Fruit fly (Drosophila melanogaster) whole organism, embryonic: ENCODE results near the gene Drsl1.
A peak's percentile ranks its signal among the peaks of the same experiment; 100 is the strongest.

Experiments
- Atf-2 ChIP-seq: fragments of 200-800 bp; sonication (Bioruptor generic); optimal IDR thresholded peaks from 2 replicates; lab custom pipeline; 2016; ENCODE audit warnings: missing biosample characterization, missing genetic modification characterization
- CG10267 ChIP-seq: fragments of 200-800 bp; sonication (Bioruptor generic); optimal IDR thresholded peaks from 2 replicates; lab custom pipeline; 2018; ENCODE audit warnings: missing biosample characterization, mild to moderate bottlenecking, missing genetic modification characterization, moderate library complexity
- CG11695 ChIP-seq: fragments of 200-800 bp; sonication (Bioruptor generic); IDR thresholded peaks from 3 replicates; pipeline ENCODE4 v1.3.6; 2022; ENCODE audit warnings: missing biosample characterization, missing genetic modification characterization
- CG13894 ChIP-seq: fragments of 200-800 bp; sonication (Bioruptor generic); optimal IDR thresholded peaks from 3 replicates; lab custom pipeline; 2018; ENCODE audit warnings: missing biosample characterization, mild to moderate bottlenecking, missing genetic modification characterization, moderate library complexity
- CG14710 ChIP-seq: fragments of 200-800 bp; sonication (Bioruptor generic); optimal IDR thresholded peaks from 3 replicates; lab custom pipeline; 2019; ENCODE audit warnings: missing biosample characterization, mild to moderate bottlenecking, missing genetic modification characterization, moderate library complexity
- CG15011 ChIP-seq: fragments of 200-800 bp; sonication (Bioruptor generic); optimal IDR thresholded peaks from 3 replicates; lab custom pipeline; 2018; ENCODE audit warnings: missing biosample characterization, mild to moderate bottlenecking, missing genetic modification characterization
- CG15514 ChIP-seq: fragments of 200-800 bp; sonication (Bioruptor generic); optimal IDR thresholded peaks from 3 replicates; lab custom pipeline; 2017; ENCODE audit warnings: missing biosample characterization, missing genetic modification characterization, mild to moderate bottlenecking, moderate library complexity, missing genetic modification reagents
- CG16863 ChIP-seq: fragments of 200-800 bp; sonication (Bioruptor generic); optimal IDR thresholded peaks from 3 replicates; lab custom pipeline; 2016; ENCODE audit warnings: missing biosample characterization, missing genetic modification characterization
- CG17385 ChIP-seq: fragments of 200-800 bp; sonication (Bioruptor generic); optimal IDR thresholded peaks from 3 replicates; lab custom pipeline; 2018; ENCODE audit warnings: missing biosample characterization, mild to moderate bottlenecking, missing genetic modification characterization
- CG2199 ChIP-seq: fragments of 200-800 bp; sonication (Bioruptor generic); IDR thresholded peaks from 3 replicates; pipeline ENCODE4 v1.3.6; 2022; ENCODE audit warnings: missing biosample characterization, missing genetic modification characterization
- CG2202 ChIP-seq: fragments of 200-800 bp; sonication (Bioruptor generic); optimal IDR thresholded peaks from 2 replicates; lab custom pipeline; 2018; ENCODE audit warnings: missing biosample characterization, mild to moderate bottlenecking, missing genetic modification characterization
- CG30431 ChIP-seq: fragments of 200-800 bp; sonication (Bioruptor generic); optimal IDR thresholded peaks from 2 replicates; lab custom pipeline; 2017; ENCODE audit warnings: missing biosample characterization, missing genetic modification characterization
- CG31388 ChIP-seq: fragments of 200-800 bp; sonication (Bioruptor generic); optimal IDR thresholded peaks from 2 replicates; lab custom pipeline; 2016; ENCODE audit warnings: missing biosample characterization, missing genetic modification characterization
- CG3163 ChIP-seq: fragments of 200-800 bp; sonication (Bioruptor generic); optimal IDR thresholded peaks from 3 replicates; lab custom pipeline; 2016; ENCODE audit warnings: missing biosample characterization, missing genetic modification characterization
- CG34422 ChIP-seq: fragments of 200-800 bp; sonication (Bioruptor generic); IDR thresholded peaks from 3 replicates; pipeline ENCODE4 v1.3.6; 2022; ENCODE audit warnings: missing biosample characterization, missing genetic modification characterization
- CG3726 ChIP-seq: fragments of 200-800 bp; sonication (Bioruptor generic); IDR thresholded peaks from 3 replicates; pipeline ENCODE4, ENCODE4 v1.3.6; 2022; ENCODE audit warnings: missing biosample characterization, missing genetic modification characterization
- CG4404 ChIP-seq: fragments of 200-800 bp; sonication (Bioruptor generic); IDR thresholded peaks from 2 replicates; pipeline ENCODE4 v1.3.6; 2022; ENCODE audit warnings: missing biosample characterization, missing genetic modification characterization
- CG4617 ChIP-seq: fragments of 200-800 bp; sonication (Bioruptor generic); optimal IDR thresholded peaks from 3 replicates; lab custom pipeline; 2016; ENCODE audit warnings: missing biosample characterization, missing genetic modification characterization, borderline replicate concordance
- CG4707 ChIP-seq: fragments of 200-800 bp; sonication (Bioruptor generic); optimal IDR thresholded peaks from 2 replicates; lab custom pipeline; 2018; ENCODE audit warnings: missing biosample characterization, mild to moderate bottlenecking, missing genetic modification characterization, moderate library complexity
- CG6175 ChIP-seq: fragments of 200-800 bp; sonication (Bioruptor generic); IDR thresholded peaks from 3 replicates; pipeline ENCODE4 v1.3.6; 2022; ENCODE audit warnings: missing biosample characterization, missing genetic modification characterization
- CG7745 ChIP-seq: fragments of 200-800 bp; sonication (Bioruptor generic); optimal IDR thresholded peaks from 2 replicates; lab custom pipeline; 2018; ENCODE audit warnings: missing biosample characterization, mild to moderate bottlenecking, missing genetic modification characterization, moderate library complexity
- CG7928 ChIP-seq: fragments of 200-800 bp; sonication (Bioruptor generic); optimal IDR thresholded peaks from 2 replicates; lab custom pipeline; 2017; ENCODE audit warnings: missing biosample characterization, mild to moderate bottlenecking, missing genetic modification characterization
- CG9797 ChIP-seq: fragments of 200-800 bp; sonication (Bioruptor generic); optimal IDR thresholded peaks from 3 replicates; lab custom pipeline; 2018; ENCODE audit warnings: missing biosample characterization, mild to moderate bottlenecking, missing genetic modification characterization
- CTCF ChIP-seq: fragments of 200-800 bp; sonication (Bioruptor generic); optimal IDR thresholded peaks from 2 replicates; lab custom pipeline; 2017; ENCODE audit warnings: missing biosample characterization, mild to moderate bottlenecking, missing genetic modification characterization, moderate library complexity
- Dll ChIP-seq: fragments of 200-800 bp; sonication (Bioruptor generic); IDR thresholded peaks from 4 replicates; pipeline ENCODE4 v1.3.6; 2022; ENCODE audit warnings: missing biosample characterization, missing genetic modification characterization; ENCODE audit not compliant: partially characterized antibody
- Ets97D ChIP-seq: fragments of 200-800 bp; sonication (Bioruptor generic); optimal IDR thresholded peaks from 3 replicates; lab custom pipeline; 2016; ENCODE audit warnings: missing biosample characterization, missing genetic modification characterization
- Jarid2 ChIP-seq: fragments of 200-800 bp; sonication (Bioruptor generic); optimal IDR thresholded peaks from 3 replicates; lab custom pipeline; 2017; ENCODE audit warnings: mild to moderate bottlenecking, missing biosample characterization, missing genetic modification reagents, missing genetic modification characterization
- Kr ChIP-seq: fragments of 200-800 bp; sonication (Bioruptor generic); optimal IDR thresholded peaks from 2 replicates; lab custom pipeline; 2017; ENCODE audit warnings: missing biosample characterization, mild to moderate bottlenecking, missing genetic modification characterization
- Mad ChIP-seq: fragments of 200-800 bp; sonication (Bioruptor generic); optimal IDR thresholded peaks from 2 replicates; lab custom pipeline; 2016; ENCODE audit warnings: missing biosample characterization, missing genetic modification characterization
- NC2β ChIP-seq: fragments of 200-800 bp; sonication (Bioruptor generic); optimal IDR thresholded peaks from 2 replicates; lab custom pipeline; 2016; ENCODE audit warnings: missing biosample characterization, missing genetic modification characterization
- Poxn ChIP-seq: fragments of 200-800 bp; sonication (Bioruptor generic); IDR thresholded peaks from 2 replicates; pipeline ENCODE4 v1.3.6; 2022; ENCODE audit warnings: missing biosample characterization, missing genetic modification characterization
- Sox100B ChIP-seq: fragments of 200-800 bp; sonication (Bioruptor generic); optimal IDR thresholded peaks from 3 replicates; lab custom pipeline; 2018; ENCODE audit warnings: missing biosample characterization, mild to moderate bottlenecking, missing genetic modification characterization
- Sry-δ ChIP-seq: fragments of 200-800 bp; sonication (Bioruptor generic); optimal IDR thresholded peaks from 2 replicates; lab custom pipeline; 2016; ENCODE audit warnings: missing biosample characterization, missing genetic modification characterization
- YL-1 ChIP-seq: fragments of 200-800 bp; sonication (Bioruptor generic); optimal IDR thresholded peaks from 3 replicates; lab custom pipeline; 2017; ENCODE audit warnings: missing biosample characterization, mild to moderate bottlenecking, missing genetic modification characterization
- al ChIP-seq: fragments of 200-800 bp; sonication (Bioruptor generic); IDR thresholded peaks from 2 replicates; pipeline ENCODE4 v1.3.6; 2022; ENCODE audit warnings: missing biosample characterization, missing genetic modification characterization
- az2 ChIP-seq: fragments of 200-800 bp; sonication (Bioruptor generic); optimal IDR thresholded peaks from 3 replicates; lab custom pipeline; 2016; ENCODE audit warnings: missing biosample characterization, missing genetic modification characterization
- dati ChIP-seq: fragments of 200-800 bp; sonication (Bioruptor generic); IDR thresholded peaks from 2 replicates; pipeline ENCODE4 v1.3.6; 2022; ENCODE audit warnings: missing biosample characterization, missing genetic modification characterization
- grau ChIP-seq: fragments of 200-800 bp; optimal IDR thresholded peaks from 3 replicates; lab custom pipeline; 2019; ENCODE audit warnings: missing biosample characterization, mild to moderate bottlenecking, missing genetic modification characterization, moderate library complexity
- hbn ChIP-seq: fragments of 200-800 bp; sonication (Bioruptor generic); IDR thresholded peaks from 2 replicates; pipeline ENCODE4 v1.3.6; 2022; ENCODE audit warnings: missing biosample characterization, missing genetic modification characterization; ENCODE audit not compliant: partially characterized antibody
- hth ChIP-seq: fragments of >200 bp; optimal IDR thresholded peaks from 2 replicates; lab custom pipeline; 2017; ENCODE audit warnings: inconsistent platforms
- insv ChIP-seq, 2 experiments: fragments of 200-800 bp; sonication (Bioruptor generic); optimal IDR thresholded peaks; 3 replicates each; lab custom pipeline; 2016 to 2018; ENCODE audit warnings: missing biosample characterization in 2 of 2, missing genetic modification characterization in 2 of 2
- kay ChIP-seq: fragments of 200-800 bp; sonication (Bioruptor generic); optimal IDR thresholded peaks from 2 replicates; lab custom pipeline; 2016; ENCODE audit warnings: missing biosample characterization, missing genetic modification characterization
- maf-S ChIP-seq: fragments of 200-800 bp; sonication (Bioruptor generic); optimal IDR thresholded peaks from 2 replicates; lab custom pipeline; 2016; ENCODE audit warnings: missing biosample characterization, missing genetic modification characterization
- pan ChIP-seq, 4 experiments: fragments of >200 bp in 3 of 4; fragments of 200-800 bp in 1 of 4; sonication (Bioruptor generic) in 1 of 4; optimal IDR thresholded peaks in 3 of 4; IDR thresholded peaks in 1 of 4; 2 replicates each; pipeline versions ENCODE4 v1.3.6 to Lab custom; 2017 to 2022; ENCODE audit warnings: missing biosample characterization in 2 of 4, missing genetic modification characterization in 2 of 4, mixed read lengths in 1 of 4
- pita ChIP-seq: fragments of 200-800 bp; sonication (Bioruptor generic); optimal IDR thresholded peaks from 2 replicates; lab custom pipeline; 2017; ENCODE audit warnings: missing biosample characterization, mild to moderate bottlenecking, missing genetic modification characterization
- row ChIP-seq: fragments of 200-800 bp; sonication (Bioruptor generic); IDR thresholded peaks from 3 replicates; pipeline ENCODE4 v1.3.6; 2022; ENCODE audit warnings: missing biosample characterization, missing genetic modification characterization
- sim ChIP-seq: fragments of 200-800 bp; sonication (Bioruptor generic); IDR thresholded peaks from 2 replicates; pipeline ENCODE4 v1.3.6; 2022; ENCODE audit warnings: missing biosample characterization, missing genetic modification characterization
- sisA ChIP-seq: fragments of 200-800 bp; sonication (Bioruptor generic); IDR thresholded peaks from 2 replicates; pipeline ENCODE4 v1.3.6; 2022; ENCODE audit warnings: missing biosample characterization, missing genetic modification characterization
- sob ChIP-seq: fragments of 200-800 bp; sonication (Bioruptor generic); IDR thresholded peaks from 2 replicates; pipeline ENCODE4 v1.3.6; 2022; ENCODE audit warnings: missing biosample characterization, missing genetic modification characterization
- ssp ChIP-seq: fragments of 200-800 bp; sonication (Bioruptor generic); IDR thresholded peaks from 2 replicates; pipeline ENCODE4 v1.3.6; 2022; ENCODE audit warnings: missing biosample characterization, missing genetic modification characterization

Gene Drsl1

DNA sequence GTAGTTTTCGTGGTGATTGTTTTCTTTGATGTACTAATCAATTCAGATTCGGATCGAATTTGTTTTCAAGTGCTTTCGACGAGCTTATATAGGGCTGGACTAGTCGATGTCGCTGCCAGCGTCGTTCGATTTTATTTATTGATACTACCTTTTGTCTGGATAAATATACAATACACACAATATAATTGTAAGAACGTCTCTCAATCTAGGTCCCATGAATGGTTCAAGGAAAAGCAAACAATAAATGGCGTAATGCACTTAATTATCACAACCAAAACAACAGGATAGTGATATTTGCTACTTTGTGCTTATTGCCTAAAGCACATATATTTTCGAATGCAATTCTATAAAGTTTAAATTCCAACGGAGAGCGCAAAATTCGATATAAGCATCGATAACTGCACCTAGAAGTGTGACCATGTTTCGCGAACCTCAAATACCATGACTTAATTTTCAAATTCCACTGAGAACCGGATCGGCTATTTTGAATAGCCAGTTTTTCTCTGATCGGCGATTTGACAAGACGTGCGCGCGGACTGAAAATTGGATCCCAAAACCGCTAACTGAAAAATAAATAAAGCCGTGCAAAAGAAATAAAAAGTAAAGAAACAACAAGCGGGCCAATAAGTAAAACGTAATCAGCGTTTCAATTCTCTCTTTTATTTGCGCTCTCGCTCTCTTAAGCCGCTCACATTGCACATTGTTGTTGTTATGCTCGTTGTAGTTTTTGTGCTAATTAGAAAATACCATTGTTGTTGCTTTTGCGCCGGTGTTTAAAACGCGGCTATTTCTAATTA, 978 bp upstream of the Drsl1 start, which contains the start of the genes Drsl6 and kst (continued):
- TF ChIP-seq row (GFP tag; lab: Robert Waterston, UW) (peak; percentile 24; the same call in 1 of the 3 replicates), NC2β (no peak), Kr (no peak), CG10267 (tag; lab: Kevin White, UChicago) (peak; percentile 47), CG4404 (GFP tag; lab: Robert Waterston, UW) (no peak), CG3726 (no peak), CG15011 (GFP tag; lab: Kevin White, UChicago) (no peak), Sox100B (GFP tag; lab: Kevin White, UChicago) (no peak), dati (GFP tag; lab: Robert Waterston, UW) (no peak), CG13894 (tag; lab: Kevin White, UChicago) (no peak), pan (optimal IDR thresholded peaks at IDR 0.05; lab: Kevin White, UChicago) (no peak), pan (GFP tag; optimal IDR thresholded peaks at IDR 0.05 in 1 of 2, IDR thresholded peaks at IDR 0.05 in 1 of 2) (peak in 1 of 2 experiments; percentile 33), al (no peak), Jarid2 (GFP tag; lab: Kevin White, UChicago) (peak; percentile 97), CG9797 (GFP tag; lab: Kevin White, UChicago) (peak; percentile 72), az2 (GFP tag; lab: Kevin White, UChicago) (no peak), Mad (GFP tag; lab: Kevin White, UChicago) (peak; percentile 3), CG30431 (GFP tag; lab: Kevin White, UChicago) (no peak), CG2199 (GFP tag; lab: Robert Waterston, UW) (no peak), CG16863 (GFP tag; lab: Kevin White, UChicago) (peak; percentile 17), kay (GFP tag; lab: Kevin White, UChicago) (no peak), Sry-δ (GFP tag; lab: Kevin White, UChicago) (peak; percentile 50), Poxn (GFP tag; lab: Robert Waterston, UW) (no peak), CG17385 (peak; percentile 56), sob (GFP tag; lab: Robert Waterston, UW) (peak; percentile 58; the same call in 1 of the 2 replicates), hbn (GFP tag; lab: Robert Waterston, UW) (peak; percentile 47; the same call in 1 of the 2 replicates), CG34422 (GFP tag; lab: Robert Waterston, UW) (peak; percentile 53; the same call in 1 of the 3 replicates), CG4617 (GFP tag; lab: Kevin White, UChicago) (no peak), hth (lab: Kevin White, UChicago) (no peak), Dll (GFP tag; lab: Robert Waterston, UW) (peak; percentile 30; the same call in 1 of the 4 replicates), CG4707 (GFP tag; lab: Kevin White, UChicago) (no peak), sim (GFP tag; lab: Robert Waterston, UW) (no peak), CG31388 (GFP tag; lab: Kevin White, UChicago) (no peak), pita (GFP tag; lab: Kevin White, UChicago) (no peak), ssp (no peak), CG15514 (GFP tag; lab: Kevin White, UChicago) (peak; percentile 92), Atf-2 (GFP tag; lab: Kevin White, UChicago) (no peak), CG7745 (no peak), sisA (GFP tag; lab: Robert Waterston, UW) (no peak), CG7928 (no peak), CG11695 (GFP tag; lab: Robert Waterston, UW) (0 out of 3 replicates have a peak, but pooled peaks have one; percentile 42), insv (GFP tag; optimal IDR thresholded peaks at IDR 0.05; lab: Kevin White, UChicago) (peak in 1 of 2 experiments; percentile 89), grau (tag; lab: Kevin White, UChicago) (peak; percentile 31), CG3163 (peak; percentile 86), CG2202 (tag; lab: Kevin White, UChicago) (peak; percentile 36), YL-1 (GFP tag; lab: Kevin White, UChicago) (peak; percentile 19), CG14710 (tag; lab: Kevin White, UChicago) (peak; percentile 23), maf-S (peak; percentile 29), CTCF (GFP tag; lab: Kevin White, UChicago) (no peak), CG6175 (GFP tag; lab: Robert Waterston, UW) (no peak), Ets97D (peak; percentile 41)
